Worm (Caenorhabditis elegans): ENCODE results near the gene Y56A3A.22.

DNA sequence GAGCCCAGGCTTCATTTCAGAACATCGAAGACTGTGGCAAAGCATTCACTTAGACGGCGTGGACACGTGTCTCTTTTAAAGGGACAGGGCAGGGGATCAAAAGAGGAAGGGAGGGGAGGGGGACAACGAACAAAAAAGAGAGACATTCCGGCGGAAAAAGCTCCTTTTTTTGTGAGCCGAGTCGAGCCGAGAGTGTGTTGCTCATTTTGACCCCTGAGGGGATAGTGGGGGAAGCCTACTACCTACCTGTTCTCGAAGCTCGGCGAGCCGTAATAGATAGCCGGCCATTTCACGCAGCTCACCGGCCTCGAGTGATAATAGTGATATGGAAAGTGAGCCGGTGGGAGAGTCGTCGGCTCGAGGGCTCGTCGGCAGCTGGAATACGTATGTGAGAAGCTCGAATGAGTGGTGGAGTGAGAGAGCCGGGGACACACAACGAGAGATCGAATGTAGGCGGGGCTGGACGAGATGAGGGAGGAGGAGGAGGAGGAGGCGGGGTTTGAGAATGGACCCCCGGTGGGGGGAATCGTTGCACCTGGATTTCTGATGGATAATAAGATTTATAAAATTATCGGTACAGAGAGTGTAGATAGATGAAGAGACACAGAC is 15.3 kb downstream of the Y56A3A.22 start:
- no peak for TF ChIP-seq hmbx-1 (tag; optimal IDR thresholded peaks at IDR 0.05)
- TF ChIP-seq tra-4 (tag; optimal IDR thresholded peaks at IDR 0.05) = no peak
- TF ChIP-seq ama-1 (optimal IDR thresholded peaks at IDR 0.05) = no peak
- TF ChIP-seq tbx-11 (GFP tag; IDR thresholded peaks at IDR 0.05) = no peak
- TF ChIP-seq pes-1 (GFP tag; IDR thresholded peaks at IDR 0.05) = no peak
- no peak for TF ChIP-seq F13C5.2 (tag; optimal IDR thresholded peaks at IDR 0.05)
- TF ChIP-seq ceh-36 (tag; optimal IDR thresholded peaks at IDR 0.05) = no peak
- no peak for TF ChIP-seq flt-1 (GFP tag; IDR thresholded peaks at IDR 0.05)
